In genomic region chrX:5686065-5686464, ce11 we compare ENCODE assay signal across 5 worm cellular contexts.
TF ChIP-seq lines count a peak whose summit lies in the region.

TSS of gene set-20 (minus strand) at chrX:5686158.

TF ChIP-seq in whole organism, L1 larva, 84 proteins besides CTCF, POLR2A, EP300 and RAD21 (continues in another document):
- no peak for TF ChIP-seq ceh-8 (GFP tag; optimal IDR thresholded peaks at IDR 0.05; lab: Kevin White, UChicago)
- TF ChIP-seq Y116A8C.19 (tag; optimal IDR thresholded peaks at IDR 0.05; lab: Kevin White, UChicago; ENCODE audit: borderline replicate concordance): no peak
- peak; percentile 84 for TF ChIP-seq snu-23 (GFP tag; optimal IDR thresholded peaks at IDR 0.05; lab: Kevin White, UChicago)
- TF ChIP-seq hpl-2 (GFP tag; optimal IDR thresholded peaks at IDR 0.05; lab: Kevin White, UChicago): no peak
- TF ChIP-seq nhr-20 (tag; optimal IDR thresholded peaks at IDR 0.05; lab: Kevin White, UChicago): peak; percentile 62
- TF ChIP-seq fkh-4 (tag; optimal IDR thresholded peaks at IDR 0.05; lab: Kevin White, UChicago; ENCODE audit: borderline replicate concordance): no peak
- peak; percentile 46 for TF ChIP-seq nhr-19 (GFP tag; conservative IDR thresholded peaks at IDR 0.05; lab: Robert Waterston, UW)
- no peak for TF ChIP-seq zip-4 (GFP tag; optimal IDR thresholded peaks at IDR 0.05; lab: Kevin White, UChicago)
- no peak for TF ChIP-seq vab-15 (tag; optimal IDR thresholded peaks at IDR 0.05; lab: Kevin White, UChicago)
- peak; percentile 26 for TF ChIP-seq C16A3.4 (tag; optimal IDR thresholded peaks at IDR 0.05; lab: Kevin White, UChicago)
- no peak for TF ChIP-seq nhr-12 (tag; optimal IDR thresholded peaks at IDR 0.05; lab: Kevin White, UChicago)
- TF ChIP-seq alr-1 (tag; optimal IDR thresholded peaks at IDR 0.05; lab: Kevin White, UChicago; ENCODE audit: borderline replicate concordance): no peak
- TF ChIP-seq tbx-2 (tag; optimal IDR thresholded peaks at IDR 0.05; lab: Kevin White, UChicago): no peak
- no peak for TF ChIP-seq unc-62 (GFP tag; optimal IDR thresholded peaks at IDR 0.05; lab: Kevin White, UChicago)
- no peak for TF ChIP-seq pag-3 (tag; optimal IDR thresholded peaks at IDR 0.05; lab: Kevin White, UChicago; ENCODE audit: borderline replicate concordance, insufficient read depth)
- TF ChIP-seq pqm-1 (tag; optimal IDR thresholded peaks at IDR 0.05; lab: Kevin White, UChicago): no peak
- TF ChIP-seq nhr-71 (tag; optimal IDR thresholded peaks at IDR 0.05; lab: Kevin White, UChicago): peak; percentile 72
- peak; percentile 69 for TF ChIP-seq fkh-8 (tag; optimal IDR thresholded peaks at IDR 0.05; lab: Kevin White, UChicago)

TF ChIP-seq in whole organism, L3 larva, 47 proteins besides CTCF, POLR2A, EP300 and RAD21:
- TF ChIP-seq nfya-1 (tag; optimal IDR thresholded peaks at IDR 0.05; lab: Kevin White, UChicago; ENCODE audit: insufficient read depth): peak; percentile 69
- peak; percentile 9 for TF ChIP-seq lin-15B (tag; optimal IDR thresholded peaks at IDR 0.05; lab: Kevin White, UChicago)
- TF ChIP-seq jun-1 (tag; optimal IDR thresholded peaks at IDR 0.05; lab: Kevin White, UChicago): peak; percentile 20
- no peak for TF ChIP-seq nhr-237 (tag; optimal IDR thresholded peaks at IDR 0.05; lab: Kevin White, UChicago)
- TF ChIP-seq nhr-25 (tag; optimal IDR thresholded peaks at IDR 0.05; lab: Kevin White, UChicago): peak; percentile 72
- no peak for TF ChIP-seq tbx-2 (tag; optimal IDR thresholded peaks at IDR 0.05; lab: Kevin White, UChicago)
- TF ChIP-seq ZK546.5 (tag; optimal IDR thresholded peaks at IDR 0.05; lab: Kevin White, UChicago): no peak
- peak; percentile 80 for TF ChIP-seq lin-39 (tag; optimal IDR thresholded peaks at IDR 0.05; lab: Kevin White, UChicago)
- TF ChIP-seq hmg-11 (tag; optimal IDR thresholded peaks at IDR 0.05; lab: Kevin White, UChicago): peak; percentile 93
- TF ChIP-seq nhr-43 (tag; optimal IDR thresholded peaks at IDR 0.05; lab: Kevin White, UChicago; ENCODE audit: poor library complexity, severe bottlenecking): peak; percentile 12
- peak; percentile 71 for TF ChIP-seq fos-1 (tag; optimal IDR thresholded peaks at IDR 0.05; lab: Kevin White, UChicago)
- TF ChIP-seq ama-1 (optimal IDR thresholded peaks at IDR 0.05; lab: Kevin White, UChicago): no peak
- TF ChIP-seq nhr-23 (tag; optimal IDR thresholded peaks at IDR 0.05; lab: Kevin White, UChicago): peak; percentile 59
- peak; percentile 34 for TF ChIP-seq pha-4 (tag; optimal IDR thresholded peaks at IDR 0.05; lab: Kevin White, UChicago)
- peak; percentile 59 for TF ChIP-seq snpc-4 (tag; optimal IDR thresholded peaks at IDR 0.05; lab: Kevin White, UChicago)

TF ChIP-seq in whole organism, early embryonic, 17 proteins besides CTCF, POLR2A, EP300 and RAD21:
- TF ChIP-seq F13C5.2 (tag; optimal IDR thresholded peaks at IDR 0.05; lab: Kevin White, UChicago) (peak; percentile 91), ets-7 (tag; optimal IDR thresholded peaks at IDR 0.05; lab: Kevin White, UChicago) (no peak), ceh-13 (GFP tag; optimal IDR thresholded peaks at IDR 0.05; lab: Kevin White, UChicago) (no peak), tbx-11 (GFP tag; IDR thresholded peaks at IDR 0.05; lab: Robert Waterston, UW) (no peak), hmg-4 (GFP tag; optimal IDR thresholded peaks at IDR 0.05; lab: Kevin White, UChicago) (peak; percentile 93), flt-1 (GFP tag; IDR thresholded peaks at IDR 0.05; lab: Robert Waterston, UW) (no peak), aly-1 (tag; optimal IDR thresholded peaks at IDR 0.05; lab: Kevin White, UChicago) (peak; percentile 7), sea-1 (GFP tag; conservative IDR thresholded peaks at IDR 0.05; lab: Robert Waterston, UW) (peak; percentile 63; the same call in 1 of the 2 replicates)

TF ChIP-seq in whole organism, midembryonic, 9 proteins besides CTCF, POLR2A, EP300 and RAD21:
- TF ChIP-seq flt-1 (GFP tag; IDR thresholded peaks at IDR 0.05; lab: Robert Waterston, UW): peak; percentile 69
- TF ChIP-seq ref-1 (GFP tag; conservative IDR thresholded peaks at IDR 0.05; lab: Robert Waterston, UW): no peak
- no peak for TF ChIP-seq tab-1 (GFP tag; IDR thresholded peaks at IDR 0.05; lab: Robert Waterston, UW)
- TF ChIP-seq klf-2 (GFP tag; conservative IDR thresholded peaks at IDR 0.05; lab: Robert Waterston, UW): no peak
- no peak for TF ChIP-seq ztf-23 (GFP tag; IDR thresholded peaks at IDR 0.05; lab: Robert Waterston, UW)
- TF ChIP-seq cog-1 (tag; optimal IDR thresholded peaks at IDR 0.05; lab: Kevin White, UChicago): peak; percentile 87
- TF ChIP-seq ztf-29 (GFP tag; IDR thresholded peaks at IDR 0.05; lab: Robert Waterston, UW): no peak
- TF ChIP-seq T22C8.4 (GFP tag; IDR thresholded peaks at IDR 0.05; lab: Robert Waterston, UW): no peak
- TF ChIP-seq med-1 (GFP tag; optimal IDR thresholded peaks at IDR 0.05; lab: Kevin White, UChicago; ENCODE audit: insufficient read depth): no peak

TF ChIP-seq in whole organism, young adult, 124 proteins besides CTCF, POLR2A, EP300 and RAD21:
- TF ChIP-seq F55B11.4 (tag; optimal IDR thresholded peaks at IDR 0.05; lab: Kevin White, UChicago; ENCODE audit: borderline replicate concordance, insufficient read depth) (no peak), ceh-40 (GFP tag; IDR thresholded peaks at IDR 0.05; lab: Robert Waterston, UW) (no peak), die-1 (tag; optimal IDR thresholded peaks at IDR 0.05; lab: Kevin White, UChicago) (peak; percentile 1), dox-1 (GFP tag; IDR thresholded peaks at IDR 0.05; lab: Robert Waterston, UW) (peak; percentile 70), ztf-6 (GFP tag; IDR thresholded peaks at IDR 0.05; lab: Robert Waterston, UW) (no peak), him-1 (tag; optimal IDR thresholded peaks at IDR 0.05; lab: Kevin White, UChicago) (no peak), tbp1 (GFP tag; optimal IDR thresholded peaks at IDR 0.05; lab: Kevin White, UChicago) (no peak), madf-6 (GFP tag; IDR thresholded peaks at IDR 0.05; lab: Robert Waterston, UW) (no peak), lsl-1 (GFP tag; optimal IDR thresholded peaks at IDR 0.05; lab: Kevin White, UChicago) (no peak), nhr-80 (tag; optimal IDR thresholded peaks at IDR 0.05; lab: Kevin White, UChicago) (peak; percentile 44), B0336.3 (GFP tag; IDR thresholded peaks at IDR 0.05; lab: Robert Waterston, UW) (no peak), ZK185.1 (tag; optimal IDR thresholded peaks at IDR 0.05; lab: Kevin White, UChicago; ENCODE audit: poor library complexity, severe bottlenecking) (no peak), lin-40 (tag; optimal IDR thresholded peaks at IDR 0.05; lab: Kevin White, UChicago) (no peak), snpc-1.3 (tag; optimal IDR thresholded peaks at IDR 0.05; lab: Kevin White, UChicago; ENCODE audit: insufficient read depth) (no peak), F23B12.7 (tag; optimal IDR thresholded peaks at IDR 0.05; lab: Kevin White, UChicago; ENCODE audit: insufficient read depth) (peak; percentile 26), F10E7.11 (tag; optimal IDR thresholded peaks at IDR 0.05; lab: Kevin White, UChicago) (no peak), lin-35 (GFP tag; optimal IDR thresholded peaks at IDR 0.05; lab: Kevin White, UChicago) (no peak), F57C9.4 (tag; optimal IDR thresholded peaks at IDR 0.05; lab: Kevin White, UChicago) (no peak), atf-7 (tag; optimal IDR thresholded peaks at IDR 0.05; lab: Kevin White, UChicago) (no peak), K12H6.12 (tag; optimal IDR thresholded peaks at IDR 0.05; lab: Kevin White, UChicago) (no peak), B0261.1 (tag; optimal IDR thresholded peaks at IDR 0.05; lab: Kevin White, UChicago) (no peak), let-607 (tag; optimal IDR thresholded peaks at IDR 0.05; lab: Kevin White, UChicago) (no peak), ets-4 (GFP tag; optimal IDR thresholded peaks at IDR 0.05; lab: Kevin White, UChicago) (no peak), F39B2.1 (GFP tag; IDR thresholded peaks at IDR 0.05; lab: Robert Waterston, UW) (no peak), dpff-1 (tag; optimal IDR thresholded peaks at IDR 0.05; lab: Kevin White, UChicago) (no peak), attf-3 (GFP tag; conservative IDR thresholded peaks at IDR 0.05; lab: Robert Waterston, UW) (no peak), hmg-1.2 (GFP tag; IDR thresholded peaks at IDR 0.05; lab: Robert Waterston, UW) (0 out of 2 replicates have a peak, but pooled peaks have one; percentile 48), zfh-2 (GFP tag; conservative IDR thresholded peaks at IDR 0.05; lab: Robert Waterston, UW) (peak; percentile 65), gei-17 (GFP tag; optimal IDR thresholded peaks at IDR 0.05; lab: Kevin White, UChicago) (no peak), ceh-27 (GFP tag; optimal IDR thresholded peaks at IDR 0.05; lab: Kevin White, UChicago) (peak; percentile 23), ama-1 (optimal IDR thresholded peaks at IDR 0.05; lab: Kevin White, UChicago) (no peak), ama-1 (GFP tag; optimal IDR thresholded peaks at IDR 0.05; lab: Kevin White, UChicago) (no peak), tbx-9 (tag; optimal IDR thresholded peaks at IDR 0.05; lab: Kevin White, UChicago; ENCODE audit: borderline replicate concordance) (no peak)

Comparison
In these comparisons a context has a peak if more than half of its experiments do, and no peak if none do; other contexts are left out.
1. Of the 8 proteins assayed by ChIP-seq in both whole organism, young adult and whole organism, L1 larva: peak only in whole organism, young adult: none; only in whole organism, L1 larva: lin-35; in both: none; in neither: 6; mixed calls (peak in some experiments, not most) for 1.